Worm (Caenorhabditis elegans) whole organism, L2 larva: ENCODE data around the gene mrpl-50.

ENCODE experiments used
- C34F6.9 ChIP-seq: fragments of 150-350 bp; optimal IDR thresholded peaks from 2 replicates; lab custom pipeline; 2014; ENCODE audit warnings: missing biosample characterization, missing genetic modification characterization
- R02D3.7 ChIP-seq: fragments of 150-350 bp; optimal IDR thresholded peaks from 2 replicates; lab custom pipeline; 2014; ENCODE audit warnings: missing biosample characterization, missing genetic modification characterization
- Y55F3AM.14 ChIP-seq: fragments of 200-800 bp; sonication (Bioruptor generic); optimal IDR thresholded peaks from 2 replicates; lab custom pipeline; 2018; ENCODE audit warnings: mild to moderate bottlenecking, missing genetic modification characterization, missing compliant biosample characterization
- ZK546.5 ChIP-seq: sonication (generic microtip); optimal IDR thresholded peaks from 2 replicates; lab custom pipeline; 2017; ENCODE audit warnings: missing biosample characterization, missing genetic modification characterization
- alr-1 ChIP-seq: fragments of 150-350 bp; optimal IDR thresholded peaks from 2 replicates; lab custom pipeline; 2014; ENCODE audit warnings: missing biosample characterization, missing genetic modification characterization
- ama-1 ChIP-seq: fragments of 150-350 bp; optimal IDR thresholded peaks from 2 replicates; lab custom pipeline; 2018; ENCODE audit warnings: inconsistent platforms
- blmp-1 ChIP-seq: sonication (generic microtip); optimal IDR thresholded peaks from 2 replicates; lab custom pipeline; 2017; ENCODE audit warnings: missing genetic modification characterization, mild to moderate bottlenecking, missing compliant biosample characterization, antibody characterized with exemption, moderate library complexity; ENCODE audit not compliant: insufficient read depth
- crh-2 ChIP-seq: sonication (generic microtip); optimal IDR thresholded peaks from 2 replicates; lab custom pipeline; 2017; ENCODE audit warnings: missing biosample characterization, missing genetic modification characterization
- dmd-4 ChIP-seq: sonication (generic microtip); optimal IDR thresholded peaks from 2 replicates; lab custom pipeline; 2017; ENCODE audit warnings: missing biosample characterization, missing genetic modification characterization
- egl-27 ChIP-seq: sonication (generic microtip); optimal IDR thresholded peaks from 3 replicates; lab custom pipeline; 2017; ENCODE audit warnings: missing biosample characterization, missing genetic modification reagents, missing genetic modification characterization
- elt-1 ChIP-seq: fragments of 150-350 bp; optimal IDR thresholded peaks from 2 replicates; lab custom pipeline; 2014; ENCODE audit warnings: missing biosample characterization, missing genetic modification characterization
- elt-3 ChIP-seq: sonication (generic microtip); optimal IDR thresholded peaks from 2 replicates; lab custom pipeline; 2017; ENCODE audit warnings: missing biosample characterization, missing genetic modification characterization
- fos-1 ChIP-seq: fragments of 150-350 bp; optimal IDR thresholded peaks from 2 replicates; lab custom pipeline; 2014; ENCODE audit warnings: missing biosample characterization, missing genetic modification characterization
- gmeb-1 ChIP-seq: fragments of 150-350 bp; optimal IDR thresholded peaks from 2 replicates; lab custom pipeline; 2014; ENCODE audit warnings: missing biosample characterization, missing genetic modification characterization
- lin-13 ChIP-seq: fragments of 150-350 bp; optimal IDR thresholded peaks from 2 replicates; lab custom pipeline; 2014; ENCODE audit warnings: missing biosample characterization, missing genetic modification reagents, missing genetic modification characterization
- lsy-2 ChIP-seq, 2 experiments: fragments of 150-350 bp in 1 of 2; sonication (generic microtip) in 1 of 2; optimal IDR thresholded peaks; 2 replicates each; lab custom pipeline; 2014 to 2017; ENCODE audit warnings: missing biosample characterization in 2 of 2, missing genetic modification characterization in 2 of 2
- mab-5 ChIP-seq: fragments of 150-350 bp; optimal IDR thresholded peaks from 2 replicates; lab custom pipeline; 2014; ENCODE audit warnings: missing biosample characterization, missing genetic modification characterization
- mbf-1 ChIP-seq: sonication (generic microtip); optimal IDR thresholded peaks from 2 replicates; lab custom pipeline; 2017; ENCODE audit warnings: missing biosample characterization, missing genetic modification characterization
- mdl-1 ChIP-seq, 2 experiments: fragments of 150-350 bp in 1 of 2; sonication (generic microtip) in 1 of 2; optimal IDR thresholded peaks; 2 replicates each; lab custom pipeline; 2017; ENCODE audit warnings: missing biosample characterization in 2 of 2, missing genetic modification characterization in 2 of 2
- nhr-11 ChIP-seq: fragments of 150-350 bp; optimal IDR thresholded peaks from 2 replicates; lab custom pipeline; 2014; ENCODE audit warnings: missing biosample characterization, missing genetic modification characterization
- nhr-12 ChIP-seq: fragments of 150-350 bp; optimal IDR thresholded peaks from 2 replicates; lab custom pipeline; 2014; ENCODE audit warnings: missing biosample characterization, missing genetic modification characterization
- nhr-129 ChIP-seq: fragments of 150-350 bp; optimal IDR thresholded peaks from 2 replicates; lab custom pipeline; 2014; ENCODE audit warnings: missing biosample characterization, missing genetic modification characterization
- nhr-21 ChIP-seq: fragments of 150-350 bp; optimal IDR thresholded peaks from 2 replicates; lab custom pipeline; 2014; ENCODE audit warnings: missing biosample characterization, missing genetic modification characterization
- nhr-237 ChIP-seq: fragments of 150-350 bp; optimal IDR thresholded peaks from 2 replicates; lab custom pipeline; 2014; ENCODE audit warnings: missing biosample characterization, missing genetic modification characterization
- nhr-25 ChIP-seq: fragments of 150-350 bp; sonication (generic microtip); optimal IDR thresholded peaks from 3 replicates; lab custom pipeline; 2014; ENCODE audit warnings: missing biosample characterization, missing genetic modification characterization
- nhr-6 ChIP-seq: fragments of 150-350 bp; optimal IDR thresholded peaks from 2 replicates; lab custom pipeline; 2014; ENCODE audit warnings: missing biosample characterization, missing genetic modification characterization
- nhr-77 ChIP-seq: fragments of 150-350 bp; optimal IDR thresholded peaks from 2 replicates; lab custom pipeline; 2014; ENCODE audit warnings: missing biosample characterization, missing genetic modification characterization
- sem-4 ChIP-seq: fragments of 150-350 bp; optimal IDR thresholded peaks from 2 replicates; lab custom pipeline; 2014; ENCODE audit warnings: missing biosample characterization, missing genetic modification reagents, missing genetic modification characterization
- skn-1 ChIP-seq: sonication (generic microtip); optimal IDR thresholded peaks from 2 replicates; lab custom pipeline; 2017; ENCODE audit warnings: missing biosample characterization, missing genetic modification characterization
- sma-3 ChIP-seq: sonication (generic microtip); optimal IDR thresholded peaks from 2 replicates; lab custom pipeline; 2016; ENCODE audit warnings: missing genetic modification reagents, missing genetic modification characterization, missing compliant biosample characterization
- sma-9 ChIP-seq, 2 experiments: fragments of 150-350 bp in 1 of 2; sonication (generic microtip) in 1 of 2; optimal IDR thresholded peaks; 2 replicates each; lab custom pipeline; 2014 to 2016; ENCODE audit warnings: missing genetic modification characterization in 2 of 2, mild to moderate bottlenecking in 1 of 2, missing biosample characterization in 1 of 2, missing compliant biosample characterization in 1 of 2, missing genetic modification reagents in 1 of 2, moderate library complexity in 1 of 2
- unc-39 ChIP-seq: fragments of 150-350 bp; optimal IDR thresholded peaks from 2 replicates; lab custom pipeline; 2014; ENCODE audit warnings: missing biosample characterization, missing genetic modification characterization
- unc-55 ChIP-seq: fragments of 150-350 bp; sonication (generic microtip); optimal IDR thresholded peaks from 3 replicates; lab custom pipeline; 2014; ENCODE audit warnings: missing biosample characterization, missing genetic modification reagents, missing genetic modification characterization
- unc-62 ChIP-seq: fragments of 150-350 bp; optimal IDR thresholded peaks from 2 replicates; lab custom pipeline; 2014; ENCODE audit warnings: missing biosample characterization, missing genetic modification reagents, missing genetic modification characterization
- zag-1 ChIP-seq: fragments of 150-350 bp; optimal IDR thresholded peaks from 2 replicates; lab custom pipeline; 2014; ENCODE audit warnings: missing biosample characterization, missing genetic modification characterization
- ztf-11 ChIP-seq: sonication (generic microtip); optimal IDR thresholded peaks from 2 replicates; lab custom pipeline; 2017; ENCODE audit warnings: missing biosample characterization, missing genetic modification characterization

mrpl-50 gene

DNA sequence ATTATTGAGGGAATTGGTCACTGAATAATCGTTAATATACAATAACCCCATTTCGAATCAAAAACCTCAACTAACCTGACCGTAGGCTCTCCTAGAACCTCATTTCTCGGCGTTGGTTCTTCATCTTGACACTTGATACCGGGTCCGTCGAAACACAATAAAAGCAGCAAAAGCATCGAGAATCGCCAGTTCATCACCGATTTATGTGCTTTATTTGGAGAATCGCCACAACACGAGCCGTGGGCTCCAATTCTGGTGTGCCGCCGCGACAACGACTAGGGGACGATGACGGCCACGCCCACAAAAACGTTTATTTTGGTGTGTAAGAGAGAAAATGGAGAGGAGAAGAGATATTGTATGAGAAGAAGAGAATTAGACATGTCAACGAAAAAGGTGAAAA lies 17.8 kb downstream of the mrpl-50 start, which contains the start of gene cutl-15:
Gene cutl-15, minus strand, starts transcription at position 298 of the 400 bp plus-strand sequence.
- TF ChIP-seq mab-5 (tag; lab: Kevin White, UChicago) (no peak), blmp-1 (tag; lab: Kevin White, UChicago) (no peak), unc-55 (GFP tag; lab: Kevin White, UChicago) (no peak), nhr-77 (tag; lab: Kevin White, UChicago) (no peak), nhr-12 (tag; lab: Kevin White, UChicago) (no peak), sma-9 (GFP tag; optimal IDR thresholded peaks at IDR 0.05; lab: Kevin White, UChicago) (no peak), sma-9 (tag; optimal IDR thresholded peaks at IDR 0.05; lab: Kevin White, UChicago) (no peak), zag-1 (tag; lab: Kevin White, UChicago) (no peak), Y55F3AM.14 (GFP tag; lab: Kevin White, UChicago) (no peak), nhr-25 (tag; lab: Kevin White, UChicago) (no peak), R02D3.7 (tag; lab: Kevin White, UChicago) (no peak), skn-1 (tag; lab: Kevin White, UChicago) (no peak), nhr-237 (tag; lab: Kevin White, UChicago) (no peak), lin-13 (GFP tag; lab: Kevin White, UChicago) (no peak), nhr-129 (tag; lab: Kevin White, UChicago) (no peak), nhr-6 (tag; lab: Kevin White, UChicago) (no peak), elt-1 (no peak), lsy-2 (tag; optimal IDR thresholded peaks at IDR 0.05; lab: Kevin White, UChicago) (no peak), unc-62 (no peak), C34F6.9 (tag; lab: Kevin White, UChicago) (no peak)

DNA sequence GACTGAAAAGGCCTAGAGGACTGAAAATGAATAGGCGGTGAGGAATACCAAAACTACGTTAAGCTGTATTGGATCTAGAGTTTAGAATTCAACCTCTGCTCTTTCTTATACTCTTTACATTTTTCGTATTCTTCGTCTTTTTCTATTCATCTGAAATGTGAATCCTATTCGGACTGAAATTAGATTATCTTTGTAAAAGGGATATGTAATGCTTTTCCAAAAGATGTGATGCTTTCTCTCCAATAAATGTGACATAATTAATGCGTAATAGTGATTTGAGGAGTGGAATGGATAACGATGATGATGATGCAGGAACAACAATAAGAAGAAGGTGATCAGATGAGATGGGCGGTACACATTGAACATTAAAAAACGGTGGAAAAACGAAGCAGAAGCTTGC lies 19.0 kb downstream of the mrpl-50 start:
- TF ChIP-seq nhr-12 (tag; lab: Kevin White, UChicago) (no peak), ZK546.5 (tag; lab: Kevin White, UChicago) (no peak), sma-9 (GFP tag; optimal IDR thresholded peaks at IDR 0.05; lab: Kevin White, UChicago) (no peak), sma-9 (tag; optimal IDR thresholded peaks at IDR 0.05; lab: Kevin White, UChicago) (no peak), gmeb-1 (tag; lab: Kevin White, UChicago) (no peak), mdl-1 (tag; optimal IDR thresholded peaks at IDR 0.05; lab: Kevin White, UChicago) (no peak), sma-3 (GFP tag; lab: Kevin White, UChicago) (no peak), crh-2 (tag; lab: Kevin White, UChicago) (no peak), fos-1 (tag; lab: Kevin White, UChicago) (no peak), unc-55 (GFP tag; lab: Kevin White, UChicago) (no peak), mbf-1 (no peak), ama-1 (no peak), mab-5 (tag; lab: Kevin White, UChicago) (no peak)

DNA sequence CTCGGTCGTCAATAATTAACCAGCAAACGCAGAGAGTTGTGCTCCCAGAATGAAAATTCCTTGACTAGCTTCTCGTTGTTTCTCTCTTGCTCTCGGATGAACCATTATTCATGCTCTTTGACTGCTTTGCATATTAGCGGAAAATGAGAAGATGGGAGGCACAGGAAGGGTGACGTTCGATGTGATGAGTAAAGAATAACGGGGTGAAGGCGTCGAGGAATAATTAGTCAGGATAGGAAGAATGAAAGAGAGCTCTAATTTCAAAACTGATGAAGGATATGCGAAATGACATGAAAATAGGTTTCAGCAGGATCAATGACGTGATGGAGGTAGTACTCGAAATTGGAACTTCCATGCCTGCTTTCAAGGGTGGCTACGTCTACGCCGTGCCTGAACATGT lies 21.6 kb downstream of the mrpl-50 start:
- no peak for TF ChIP-seq nhr-21 (tag; lab: Kevin White, UChicago)
- TF ChIP-seq unc-39 = no peak
- no peak for TF ChIP-seq nhr-129 (tag; lab: Kevin White, UChicago)
- TF ChIP-seq nhr-237 (tag; lab: Kevin White, UChicago) = no peak
- TF ChIP-seq mdl-1 (tag; optimal IDR thresholded peaks at IDR 0.05; lab: Kevin White, UChicago) = no peak
- TF ChIP-seq C34F6.9 (tag; lab: Kevin White, UChicago) = no peak
- no peak for TF ChIP-seq alr-1 (tag; lab: Kevin White, UChicago)
- no peak for TF ChIP-seq dmd-4 (tag; lab: Kevin White, UChicago)
- no peak for TF ChIP-seq blmp-1 (tag; lab: Kevin White, UChicago)
- no peak for TF ChIP-seq nhr-11 (tag; lab: Kevin White, UChicago)
- no peak for TF ChIP-seq nhr-77 (tag; lab: Kevin White, UChicago)
- TF ChIP-seq ztf-11 (tag; lab: Kevin White, UChicago) = no peak

DNA sequence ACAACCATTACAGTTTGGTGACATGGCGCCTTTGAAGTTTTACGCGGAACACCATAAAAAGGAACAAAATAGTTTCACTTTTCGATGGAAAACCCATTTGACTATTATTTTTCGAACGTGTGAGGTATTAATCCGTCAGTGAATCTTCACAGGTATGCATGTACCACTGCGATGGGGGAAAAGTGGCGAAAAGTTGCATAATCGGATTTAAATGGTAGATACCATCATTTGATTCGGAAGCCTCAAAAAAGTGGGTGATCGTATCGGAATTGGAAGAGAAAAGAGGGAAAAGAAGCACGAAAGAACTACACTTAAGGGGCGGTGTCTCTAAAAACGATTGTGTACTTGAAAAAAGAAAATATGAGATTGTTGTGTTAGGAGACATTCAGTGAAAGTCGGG lies 24.1 kb downstream of the mrpl-50 start:
- TF ChIP-seq sem-4 = no peak
- TF ChIP-seq elt-3 = no peak
- TF ChIP-seq elt-1 = peak; percentile 22

DNA sequence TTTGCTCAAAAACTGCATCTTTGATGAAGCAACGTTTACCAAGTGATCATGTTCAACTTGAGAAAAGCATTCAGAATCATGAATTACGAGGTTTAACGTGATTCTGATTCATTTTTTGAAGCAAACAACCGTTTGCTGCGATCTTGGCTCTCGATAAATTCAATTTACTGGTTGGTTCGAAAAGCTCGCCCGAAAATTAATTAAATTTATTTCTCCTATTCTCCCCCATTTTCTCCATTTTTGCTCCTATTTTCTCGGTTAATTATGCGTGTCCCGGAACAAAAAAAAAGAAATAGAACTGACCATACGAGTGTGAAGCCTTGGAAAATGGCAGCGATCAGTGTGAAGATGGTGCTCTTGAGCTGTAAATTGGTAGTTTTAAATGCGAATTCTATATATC lies 27.3 kb downstream of the mrpl-50 start:
- TF ChIP-seq lsy-2 (tag; optimal IDR thresholded peaks at IDR 0.05; lab: Kevin White, UChicago) (no peak), nhr-25 (tag; lab: Kevin White, UChicago) (no peak), egl-27 (tag; lab: Kevin White, UChicago) (no peak), nhr-11 (tag; lab: Kevin White, UChicago) (no peak), zag-1 (tag; lab: Kevin White, UChicago) (no peak), unc-55 (GFP tag; lab: Kevin White, UChicago) (no peak), ama-1 (no peak), ZK546.5 (tag; lab: Kevin White, UChicago) (no peak), sma-9 (GFP tag; optimal IDR thresholded peaks at IDR 0.05; lab: Kevin White, UChicago) (no peak), sma-9 (tag; optimal IDR thresholded peaks at IDR 0.05; lab: Kevin White, UChicago) (no peak), elt-3 (no peak)
